Fruit fly (Drosophila melanogaster) whole organism, embryonic: ENCODE results near the gene Syx5.

Source experiments
- CG10147 ChIP-seq: fragments of 200-800 bp; sonication (Bioruptor generic); optimal IDR thresholded peaks from 2 replicates; lab custom pipeline; 2019; ENCODE audit warnings: missing biosample characterization, mild to moderate bottlenecking, missing genetic modification characterization, moderate library complexity
- CG10321 ChIP-seq: fragments of 200-800 bp; sonication (Bioruptor generic); IDR thresholded peaks from 2 replicates; pipeline ENCODE4 v1.3.6; 2022; ENCODE audit warnings: missing biosample characterization, missing genetic modification characterization
- CG10565 ChIP-seq: fragments of 200-800 bp; sonication (Bioruptor generic); optimal IDR thresholded peaks from 3 replicates; lab custom pipeline; 2016; ENCODE audit warnings: missing biosample characterization, mild to moderate bottlenecking, missing genetic modification characterization
- CG12744 ChIP-seq: fragments of 200-800 bp; sonication (Bioruptor generic); optimal IDR thresholded peaks from 2 replicates; lab custom pipeline; 2016; ENCODE audit warnings: missing biosample characterization, missing genetic modification characterization
- CG12942 ChIP-seq: fragments of 200-800 bp; sonication (Bioruptor generic); optimal IDR thresholded peaks from 3 replicates; lab custom pipeline; 2016; ENCODE audit warnings: missing biosample characterization, missing genetic modification characterization
- CG13775 ChIP-seq: fragments of 200-800 bp; sonication (Bioruptor generic); optimal IDR thresholded peaks from 3 replicates; lab custom pipeline; 2017; ENCODE audit warnings: missing biosample characterization, mild to moderate bottlenecking, missing genetic modification characterization
- CG14050 ChIP-seq: fragments of 200-800 bp; sonication (Bioruptor generic); IDR thresholded peaks from 3 replicates; pipeline ENCODE4 v1.3.6; 2022; ENCODE audit warnings: missing biosample characterization, missing genetic modification characterization
- CG15479 ChIP-seq: fragments of 200-800 bp; sonication (Bioruptor generic); optimal IDR thresholded peaks from 3 replicates; lab custom pipeline; 2019; ENCODE audit warnings: missing biosample characterization, mild to moderate bottlenecking, missing genetic modification characterization, moderate library complexity
- CG15514 ChIP-seq: fragments of 200-800 bp; sonication (Bioruptor generic); optimal IDR thresholded peaks from 3 replicates; lab custom pipeline; 2017; ENCODE audit warnings: missing biosample characterization, missing genetic modification characterization, mild to moderate bottlenecking, moderate library complexity, missing genetic modification reagents
- CG17361 ChIP-seq: fragments of 200-800 bp; sonication (Bioruptor generic); IDR thresholded peaks from 3 replicates; pipeline ENCODE4 v1.3.6; 2022; ENCODE audit warnings: missing biosample characterization, missing genetic modification characterization
- CG17385 ChIP-seq: fragments of 200-800 bp; sonication (Bioruptor generic); optimal IDR thresholded peaks from 3 replicates; lab custom pipeline; 2018; ENCODE audit warnings: missing biosample characterization, mild to moderate bottlenecking, missing genetic modification characterization
- CG17568 ChIP-seq: fragments of 200-800 bp; sonication (Bioruptor generic); optimal IDR thresholded peaks from 2 replicates; lab custom pipeline; 2018; ENCODE audit warnings: missing biosample characterization, mild to moderate bottlenecking, missing genetic modification characterization, moderate library complexity
- CG2129 ChIP-seq: fragments of 200-800 bp; sonication (Bioruptor generic); IDR thresholded peaks from 2 replicates; pipeline ENCODE4 v1.3.6; 2022; ENCODE audit warnings: missing biosample characterization, missing genetic modification characterization; ENCODE audit not compliant: partially characterized antibody
- CG2875 ChIP-seq: fragments of 200-800 bp; sonication (Bioruptor generic); optimal IDR thresholded peaks from 2 replicates; lab custom pipeline; 2017; ENCODE audit warnings: missing biosample characterization, mild to moderate bottlenecking, missing genetic modification characterization, missing genetic modification reagents
- CG31441 ChIP-seq: fragments of 200-800 bp; sonication (Bioruptor generic); IDR thresholded peaks from 2 replicates; pipeline ENCODE4 v1.3.6; 2022; ENCODE audit warnings: missing biosample characterization, missing genetic modification characterization
- CG3838 ChIP-seq: fragments of 200-800 bp; sonication (Bioruptor generic); optimal IDR thresholded peaks from 3 replicates; lab custom pipeline; 2016; ENCODE audit warnings: missing biosample characterization, missing genetic modification characterization
- CG3847 ChIP-seq: fragments of 200-800 bp; sonication (Bioruptor generic); IDR thresholded peaks from 2 replicates; pipeline ENCODE4 v1.3.6; 2022; ENCODE audit warnings: missing biosample characterization, missing genetic modification characterization
- CG3995 ChIP-seq: fragments of 200-800 bp; sonication (Bioruptor generic); optimal IDR thresholded peaks from 3 replicates; lab custom pipeline; 2016; ENCODE audit warnings: missing biosample characterization, missing genetic modification characterization
- CG4404 ChIP-seq: fragments of 200-800 bp; sonication (Bioruptor generic); IDR thresholded peaks from 2 replicates; pipeline ENCODE4 v1.3.6; 2022; ENCODE audit warnings: missing biosample characterization, missing genetic modification characterization
- CG4424 ChIP-seq: fragments of 200-800 bp; sonication (Bioruptor generic); optimal IDR thresholded peaks from 3 replicates; lab custom pipeline; 2016; ENCODE audit warnings: missing biosample characterization, missing genetic modification characterization
- CG7928 ChIP-seq: fragments of 200-800 bp; sonication (Bioruptor generic); optimal IDR thresholded peaks from 2 replicates; lab custom pipeline; 2017; ENCODE audit warnings: missing biosample characterization, mild to moderate bottlenecking, missing genetic modification characterization
- CG8765 ChIP-seq: fragments of 200-800 bp; sonication (Bioruptor generic); IDR thresholded peaks from 2 replicates; pipeline ENCODE4 v1.3.6; 2022; ENCODE audit warnings: missing biosample characterization, missing genetic modification characterization
- CG9876 ChIP-seq: fragments of 200-800 bp; sonication (Bioruptor generic); optimal IDR thresholded peaks from 2 replicates; lab custom pipeline; 2016; ENCODE audit warnings: missing biosample characterization, missing genetic modification characterization
- D19A ChIP-seq: fragments of 200-800 bp; optimal IDR thresholded peaks from 3 replicates; lab custom pipeline; 2019; ENCODE audit warnings: missing biosample characterization, mild to moderate bottlenecking, missing genetic modification characterization, moderate library complexity
- HLH54F ChIP-seq: fragments of 200-800 bp; sonication (Bioruptor generic); optimal IDR thresholded peaks from 3 replicates; lab custom pipeline; 2016; ENCODE audit warnings: missing biosample characterization, missing genetic modification characterization
- Hr51 ChIP-seq, 2 experiments: fragments of 200-800 bp; sonication (Bioruptor generic); optimal IDR thresholded peaks; 2 replicates in 1 of 2; 3 replicates in 1 of 2; lab custom pipeline; 2016 to 2018; ENCODE audit warnings: missing biosample characterization in 2 of 2, missing genetic modification characterization in 2 of 2, mild to moderate bottlenecking in 1 of 2, moderate library complexity in 1 of 2
- Lpt ChIP-seq: fragments of >200 bp; optimal IDR thresholded peaks from 2 replicates; lab custom pipeline; 2018; ENCODE audit warnings: missing biosample characterization, missing genetic modification characterization
- Max ChIP-seq: fragments of 200-800 bp; sonication (Bioruptor generic); optimal IDR thresholded peaks from 2 replicates; lab custom pipeline; 2016; ENCODE audit warnings: missing biosample characterization, mild to moderate bottlenecking, missing genetic modification characterization
- Myb ChIP-seq: fragments of 200-800 bp; sonication (Bioruptor generic); optimal IDR thresholded peaks from 2 replicates; lab custom pipeline; 2016; ENCODE audit warnings: missing biosample characterization, missing genetic modification characterization
- Rfx ChIP-seq: fragments of 200-800 bp; sonication (Bioruptor generic); IDR thresholded peaks from 2 replicates; pipeline ENCODE4 v1.3.6; 2022; ENCODE audit warnings: missing biosample characterization, missing genetic modification characterization
- ab ChIP-seq: fragments of 200-800 bp; sonication (Bioruptor generic); optimal IDR thresholded peaks from 2 replicates; lab custom pipeline; 2016; ENCODE audit warnings: missing biosample characterization, missing genetic modification characterization
- bab2 ChIP-seq: fragments of 200-800 bp; sonication (Bioruptor generic); optimal IDR thresholded peaks from 2 replicates; lab custom pipeline; 2016; ENCODE audit warnings: missing biosample characterization, missing genetic modification characterization
- bowl ChIP-seq: fragments of 200-800 bp; sonication (Bioruptor generic); IDR thresholded peaks from 2 replicates; pipeline ENCODE4 v1.3.6; 2022; ENCODE audit warnings: missing biosample characterization, missing genetic modification characterization
- chif ChIP-seq, 2 experiments: fragments of 200-800 bp; sonication (Bioruptor generic); optimal IDR thresholded peaks; 3 replicates each; lab custom pipeline; 2016; ENCODE audit warnings: missing biosample characterization in 2 of 2, missing genetic modification characterization in 2 of 2
- crol ChIP-seq: fragments of 200-800 bp; sonication (Bioruptor generic); IDR thresholded peaks from 2 replicates; pipeline ENCODE4 v1.3.6; 2022; ENCODE audit warnings: missing biosample characterization, missing genetic modification characterization
- fd96Cb ChIP-seq: fragments of 200-800 bp; sonication (Bioruptor generic); optimal IDR thresholded peaks from 2 replicates; lab custom pipeline; 2018; ENCODE audit warnings: missing biosample characterization, mild to moderate bottlenecking, missing genetic modification characterization, moderate library complexity
- gem ChIP-seq: fragments of 200-800 bp; sonication (Bioruptor generic); optimal IDR thresholded peaks from 2 replicates; lab custom pipeline; 2019; ENCODE audit warnings: missing biosample characterization, mild to moderate bottlenecking, missing genetic modification characterization, moderate library complexity
- gsb ChIP-seq: fragments of 200-800 bp; sonication (Bioruptor generic); IDR thresholded peaks from 2 replicates; pipeline ENCODE4 v1.3.6; 2022; ENCODE audit warnings: missing biosample characterization, missing genetic modification characterization
- jigr1 ChIP-seq: fragments of 200-800 bp; sonication (Bioruptor generic); IDR thresholded peaks from 3 replicates; pipeline ENCODE4 v1.3.6; 2022; ENCODE audit warnings: missing biosample characterization, missing genetic modification characterization
- kah ChIP-seq: fragments of 200-800 bp; sonication (Bioruptor generic); optimal IDR thresholded peaks from 2 replicates; lab custom pipeline; 2018; ENCODE audit warnings: missing biosample characterization, mild to moderate bottlenecking, missing genetic modification characterization
- maf-S ChIP-seq: fragments of 200-800 bp; sonication (Bioruptor generic); optimal IDR thresholded peaks from 2 replicates; lab custom pipeline; 2016; ENCODE audit warnings: missing biosample characterization, missing genetic modification characterization
- mld ChIP-seq: fragments of 200-800 bp; sonication (Bioruptor generic); IDR thresholded peaks from 3 replicates; pipeline ENCODE4 v1.3.6; 2022; ENCODE audit warnings: missing biosample characterization, missing genetic modification characterization; ENCODE audit not compliant: partially characterized antibody
- peb ChIP-seq: fragments of 200-800 bp; sonication (Bioruptor generic); IDR thresholded peaks from 2 replicates; pipeline ENCODE4 v1.3.6; 2022; ENCODE audit warnings: missing biosample characterization, missing genetic modification characterization
- pho ChIP-seq: fragments of 200-800 bp; sonication (Bioruptor generic); optimal IDR thresholded peaks from 2 replicates; lab custom pipeline; 2016; ENCODE audit warnings: missing biosample characterization, missing genetic modification characterization
- pzg ChIP-seq: fragments of 200-800 bp; sonication (Bioruptor generic); optimal IDR thresholded peaks from 3 replicates; lab custom pipeline; 2018; ENCODE audit warnings: missing biosample characterization, mild to moderate bottlenecking, missing genetic modification characterization, moderate library complexity
- sc ChIP-seq, 3 experiments: fragments of >200 bp in 2 of 3; fragments of 200-800 bp in 1 of 3; sonication (Bioruptor generic) in 1 of 3; optimal IDR thresholded peaks; 2 replicates in 2 of 3; 3 replicates in 1 of 3; lab custom pipeline; 2017; ENCODE audit warnings: mild to moderate bottlenecking in 1 of 3, missing biosample characterization in 1 of 3, missing genetic modification characterization in 1 of 3, missing genetic modification reagents in 1 of 3
- sim ChIP-seq: fragments of 200-800 bp; sonication (Bioruptor generic); IDR thresholded peaks from 2 replicates; pipeline ENCODE4 v1.3.6; 2022; ENCODE audit warnings: missing biosample characterization, missing genetic modification characterization
- tin ChIP-seq: fragments of 200-800 bp; sonication (Bioruptor generic); optimal IDR thresholded peaks from 3 replicates; lab custom pipeline; 2016; ENCODE audit warnings: missing biosample characterization, missing genetic modification characterization
- twi ChIP-seq: fragments of 200-800 bp; optimal IDR thresholded peaks from 2 replicates; lab custom pipeline; 2019; ENCODE audit warnings: missing biosample characterization, mild to moderate bottlenecking, missing genetic modification characterization, moderate library complexity
- wek ChIP-seq: fragments of 200-800 bp; sonication (Bioruptor generic); optimal IDR thresholded peaks from 3 replicates; lab custom pipeline; 2018; ENCODE audit warnings: missing biosample characterization, mild to moderate bottlenecking, missing genetic modification characterization, moderate library complexity

Syx5 gene

DNA sequence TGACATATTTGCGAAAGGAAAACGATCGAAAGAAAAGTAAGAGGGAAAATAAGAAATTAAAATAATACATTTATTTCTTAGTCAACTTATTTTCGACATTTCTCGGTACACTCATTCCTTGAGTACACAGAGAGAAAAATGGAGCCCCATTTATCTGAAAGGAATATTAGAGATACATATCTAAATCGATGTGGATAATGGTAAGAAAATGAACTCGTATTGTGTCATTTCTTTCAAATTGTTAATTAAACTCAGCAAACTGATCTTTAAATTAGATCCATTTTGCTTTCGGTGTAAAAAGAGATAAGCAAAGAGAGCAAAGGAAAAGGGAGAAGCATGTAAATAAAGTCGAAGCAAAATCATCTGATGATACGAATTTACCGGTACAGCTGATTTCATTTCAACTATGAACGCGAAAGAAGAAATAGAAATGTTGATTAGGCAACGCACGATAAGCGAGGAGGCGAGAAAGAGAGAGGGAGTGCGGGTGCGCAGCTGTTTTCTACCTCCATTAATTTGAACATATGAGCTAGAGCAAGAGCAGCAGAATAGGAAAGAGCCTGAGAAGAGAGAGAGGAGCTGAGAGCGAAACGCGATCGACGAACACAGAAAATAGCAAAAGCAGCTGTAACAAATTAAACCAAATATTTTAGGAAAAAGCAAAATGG, 21.3 kb upstream of the Syx5 start (continued):
- peak; percentile 81 for TF ChIP-seq CG9876 (GFP tag; lab: Kevin White, UChicago)
- TF ChIP-seq chif (GFP tag; optimal IDR thresholded peaks at IDR 0.05; lab: Kevin White, UChicago) = peak; percentile 84 to 92
- TF ChIP-seq pzg (GFP tag; lab: Kevin White, UChicago) = peak; percentile 3
- TF ChIP-seq Myb (GFP tag; lab: Kevin White, UChicago) = peak; percentile 68
- no peak for TF ChIP-seq bowl (GFP tag; lab: Robert Waterston, UW)
- peak; percentile 71 to 88 for TF ChIP-seq Hr51 (GFP tag; optimal IDR thresholded peaks at IDR 0.05; lab: Kevin White, UChicago)
- TF ChIP-seq CG3847 (GFP tag; lab: Robert Waterston, UW) = no peak
- no peak for TF ChIP-seq crol
- peak; percentile 87 for TF ChIP-seq HLH54F
- TF ChIP-seq CG4424 (GFP tag; lab: Kevin White, UChicago) = peak; percentile 83
- TF ChIP-seq kah = peak; percentile 68
- TF ChIP-seq CG7928 (GFP tag; lab: Kevin White, UChicago) = peak; percentile 32
- TF ChIP-seq CG15514 (GFP tag; lab: Kevin White, UChicago) = peak; percentile 70
- no peak for TF ChIP-seq jigr1 (GFP tag; lab: Robert Waterston, UW)
- TF ChIP-seq CG17568 = peak; percentile 67
- peak; percentile 78 for TF ChIP-seq CG13775
- peak; percentile 15 for TF ChIP-seq ab (GFP tag; lab: Kevin White, UChicago)
- no peak for TF ChIP-seq gsb (GFP tag; lab: Robert Waterston, UW)
- TF ChIP-seq pho = peak; percentile 85
- no peak for TF ChIP-seq Rfx (GFP tag; lab: Robert Waterston, UW)
- TF ChIP-seq CG17361 = no peak
- peak; percentile 74 for TF ChIP-seq CG12744 (GFP tag; lab: Kevin White, UChicago)
- TF ChIP-seq peb (GFP tag; lab: Robert Waterston, UW) = no peak
- no peak for TF ChIP-seq CG31441
- no peak for TF ChIP-seq CG4404 (GFP tag; lab: Robert Waterston, UW)
- TF ChIP-seq sc (optimal IDR thresholded peaks at IDR 0.05; lab: Kevin White, UChicago) = no peak
- TF ChIP-seq sc (GFP tag; optimal IDR thresholded peaks at IDR 0.05; lab: Kevin White, UChicago) = peak; percentile 66
- no peak for TF ChIP-seq mld
- TF ChIP-seq Lpt (GFP tag; lab: Kevin White, UChicago) = no peak
- no peak for TF ChIP-seq sim
- peak; percentile 85 for TF ChIP-seq bab2 (GFP tag; lab: Kevin White, UChicago)
- TF ChIP-seq CG2129 = no peak
- peak; percentile 77 for TF ChIP-seq CG15479 (GFP tag; lab: Kevin White, UChicago)
- TF ChIP-seq tin (GFP tag; lab: Kevin White, UChicago) = peak; percentile 77
- peak; percentile 23 for TF ChIP-seq CG3995
- TF ChIP-seq maf-S (GFP tag; lab: Kevin White, UChicago) = peak; percentile 89
- peak; percentile 79 for TF ChIP-seq D19A (tag; lab: Kevin White, UChicago)
- peak; percentile 85 for TF ChIP-seq Max
- no peak for TF ChIP-seq twi (tag; lab: Kevin White, UChicago)
- TF ChIP-seq CG12942 = peak; percentile 81
- no peak for TF ChIP-seq CG8765
- TF ChIP-seq CG14050 (GFP tag; lab: Robert Waterston, UW) = no peak
- TF ChIP-seq CG2875 (GFP tag; lab: Kevin White, UChicago) = peak; percentile 81
- peak; percentile 85 for TF ChIP-seq CG10147 (GFP tag; lab: Kevin White, UChicago)
- peak; percentile 94 for TF ChIP-seq fd96Cb
- peak; percentile 79 for TF ChIP-seq CG17385 (GFP tag; lab: Kevin White, UChicago)
- no peak for TF ChIP-seq CG10321 (GFP tag; lab: Robert Waterston, UW)
- TF ChIP-seq wek (GFP tag; lab: Kevin White, UChicago) = peak; percentile 68
- TF ChIP-seq CG3838 (GFP tag; lab: Kevin White, UChicago) = peak; percentile 75
- TF ChIP-seq gem (tag; lab: Kevin White, UChicago) = peak; percentile 95
- no peak for TF ChIP-seq CG10565 (GFP tag; lab: Kevin White, UChicago)
